Fruit fly (Drosophila melanogaster) whole organism, pupa: ENCODE measurements around the gene Obp99b.

Source experiments
- CG10348 ChIP-seq: fragments of 200-800 bp; sonication (Bioruptor generic); IDR thresholded peaks from 2 replicates; pipeline ENCODE4 v1.3.6; 2022; ENCODE audit warnings: missing biosample characterization, missing genetic modification characterization
- CG12605 ChIP-seq: fragments of 200-800 bp; sonication (Bioruptor generic); IDR thresholded peaks from 2 replicates; pipeline ENCODE4 v1.3.6; 2022; ENCODE audit warnings: missing biosample characterization, missing genetic modification characterization
- CG14655 ChIP-seq: fragments of 200-800 bp; sonication (Bioruptor generic); optimal IDR thresholded peaks from 3 replicates; lab custom pipeline; 2017; ENCODE audit warnings: mild to moderate bottlenecking, missing biosample characterization, missing genetic modification reagents, missing genetic modification characterization
- CG15710 ChIP-seq: fragments of 200-800 bp; sonication (Bioruptor generic); optimal IDR thresholded peaks from 2 replicates; lab custom pipeline; 2018; ENCODE audit warnings: missing biosample characterization, mild to moderate bottlenecking, missing genetic modification characterization, moderate library complexity
- CG17806 ChIP-seq: fragments of 200-800 bp; sonication (Bioruptor generic); optimal IDR thresholded peaks from 2 replicates; lab custom pipeline; 2018; ENCODE audit warnings: missing biosample characterization, mild to moderate bottlenecking, missing genetic modification characterization, moderate library complexity
- CG32121 ChIP-seq: fragments of 200-800 bp; sonication (Bioruptor generic); IDR thresholded peaks from 2 replicates; pipeline ENCODE4 v1.3.6; 2022; ENCODE audit warnings: missing biosample characterization, missing genetic modification characterization
- CG8159 ChIP-seq: fragments of 200-800 bp; sonication (Bioruptor generic); optimal IDR thresholded peaks from 3 replicates; lab custom pipeline; 2018; ENCODE audit warnings: missing biosample characterization, mild to moderate bottlenecking, missing genetic modification characterization, moderate library complexity
- CG8301 ChIP-seq: fragments of 200-800 bp; sonication (Bioruptor generic); optimal IDR thresholded peaks from 2 replicates; lab custom pipeline; 2018; ENCODE audit warnings: missing biosample characterization, mild to moderate bottlenecking, missing genetic modification characterization
- CG9948 ChIP-seq: fragments of 200-800 bp; sonication (Bioruptor generic); optimal IDR thresholded peaks from 2 replicates; lab custom pipeline; 2018; ENCODE audit warnings: missing biosample characterization, mild to moderate bottlenecking, missing genetic modification characterization, moderate library complexity
- D1 ChIP-seq: fragments of 200-800 bp; sonication (Bioruptor generic); optimal IDR thresholded peaks from 2 replicates; lab custom pipeline; 2018; ENCODE audit warnings: missing biosample characterization, mild to moderate bottlenecking, missing genetic modification characterization, moderate library complexity
- EcR ChIP-seq: fragments of 200-800 bp; sonication (Bioruptor generic); optimal IDR thresholded peaks from 3 replicates; lab custom pipeline; 2019; ENCODE audit warnings: missing biosample characterization, missing genetic modification characterization, mild to moderate bottlenecking, moderate library complexity, missing genetic modification reagents
- Pif1A ChIP-seq: fragments of 200-800 bp; sonication (Bioruptor generic); optimal IDR thresholded peaks from 3 replicates; lab custom pipeline; 2016; ENCODE audit warnings: missing biosample characterization, missing genetic modification characterization
- gl ChIP-seq: fragments of 200-800 bp; sonication (Bioruptor generic); optimal IDR thresholded peaks from 2 replicates; lab custom pipeline; 2018; ENCODE audit warnings: missing biosample characterization, mild to moderate bottlenecking, missing genetic modification characterization
- rn ChIP-seq: fragments of 200-800 bp; sonication (Bioruptor generic); IDR thresholded peaks from 2 replicates; pipeline ENCODE4 v1.3.6; 2022; ENCODE audit warnings: missing biosample characterization, missing genetic modification characterization

DNA sequence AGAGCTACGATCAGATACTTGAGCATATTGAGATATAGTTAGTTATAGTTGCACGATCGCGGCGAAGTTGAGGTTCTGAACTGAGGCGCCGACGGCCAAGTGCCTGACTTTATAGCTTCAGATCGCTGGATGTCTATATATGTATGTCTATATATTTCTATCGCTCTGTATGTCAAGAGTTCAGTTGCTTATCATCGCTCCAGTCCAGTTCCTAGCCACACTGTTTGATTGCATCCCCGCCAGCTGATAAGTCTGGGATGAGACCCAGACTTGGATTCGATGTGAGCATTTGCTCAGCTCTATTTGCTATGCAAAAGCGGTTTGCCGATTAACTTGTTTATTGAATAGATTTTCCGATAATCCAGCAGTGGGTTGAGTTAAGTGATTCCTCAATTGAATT is 30.0 kb downstream of the Obp99b start:
- TF ChIP-seq CG10348 (GFP tag; lab: Robert Waterston, UW), result no peak
- TF ChIP-seq D1, result no peak
- no peak for TF ChIP-seq CG15710 (tag; lab: Kevin White, UChicago)
- TF ChIP-seq EcR (GFP tag; lab: Kevin White, UChicago), result no peak
- no peak for TF ChIP-seq CG14655 (GFP tag; lab: Kevin White, UChicago)
- no peak for TF ChIP-seq CG17806 (tag; lab: Kevin White, UChicago)
- no peak for TF ChIP-seq CG8301 (tag; lab: Kevin White, UChicago)
- TF ChIP-seq gl (tag; lab: Kevin White, UChicago), result no peak
- no peak for TF ChIP-seq CG9948 (tag; lab: Kevin White, UChicago)
- TF ChIP-seq CG12605, result no peak
- no peak for TF ChIP-seq rn (GFP tag; lab: Robert Waterston, UW)
- TF ChIP-seq CG32121, result no peak
- TF ChIP-seq Pif1A (GFP tag; lab: Kevin White, UChicago), result no peak
- no peak for TF ChIP-seq CG8159 (tag; lab: Kevin White, UChicago)
